Fruit fly (Drosophila melanogaster) whole organism, wandering third instar larva: ENCODE results near the gene CG34117.
A peak's percentile ranks its signal among the peaks of the same experiment; 100 is the strongest.

Source experiments
- CG9705 ChIP-seq: fragments of 200-800 bp; sonication (Bioruptor generic); optimal IDR thresholded peaks from 2 replicates; lab custom pipeline; 2018; ENCODE audit warnings: missing biosample characterization, mild to moderate bottlenecking, missing genetic modification characterization
- br ChIP-seq: fragments of 200-800 bp; sonication (Bioruptor generic); optimal IDR thresholded peaks from 2 replicates; lab custom pipeline; 2016; ENCODE audit warnings: missing biosample characterization, missing genetic modification characterization
- dl ChIP-seq, 2 experiments: fragments of 175-275, 200-275 bp in 1 of 2; fragments of 200-275 bp in 1 of 2; sonication (Bioruptor generic); optimal IDR thresholded peaks; lab custom pipeline; 2018; ENCODE audit warnings: mild to moderate bottlenecking in 2 of 2, missing biosample characterization in 2 of 2, missing genetic modification characterization in 2 of 2, moderate library complexity in 2 of 2; ENCODE audit not compliant: partially characterized antibody in 2 of 2, insufficient read depth in 1 of 2
- fru ChIP-seq: fragments of 200-800 bp; sonication (Bioruptor generic); optimal IDR thresholded peaks from 3 replicates; lab custom pipeline; 2016; ENCODE audit warnings: missing biosample characterization, mild to moderate bottlenecking, missing genetic modification characterization

dm6 chr3R:9393542-9394025 lies 6.3 kb downstream of the CG34117 start:
- TF ChIP-seq dl (GFP tag; optimal IDR thresholded peaks at IDR 0.05; lab: Kevin White, UChicago; ENCODE audit: insufficient read depth in 1 of 2, partially characterized antibody in 2 of 2) (no peak), br (GFP tag; lab: Kevin White, UChicago) (peak; percentile 89), fru (GFP tag; lab: Kevin White, UChicago) (peak; percentile 94), CG9705 (GFP tag; lab: Kevin White, UChicago) (peak; percentile 81)
